Worm (Caenorhabditis elegans): ENCODE measurements around the gene C01G12.13.

DNA sequence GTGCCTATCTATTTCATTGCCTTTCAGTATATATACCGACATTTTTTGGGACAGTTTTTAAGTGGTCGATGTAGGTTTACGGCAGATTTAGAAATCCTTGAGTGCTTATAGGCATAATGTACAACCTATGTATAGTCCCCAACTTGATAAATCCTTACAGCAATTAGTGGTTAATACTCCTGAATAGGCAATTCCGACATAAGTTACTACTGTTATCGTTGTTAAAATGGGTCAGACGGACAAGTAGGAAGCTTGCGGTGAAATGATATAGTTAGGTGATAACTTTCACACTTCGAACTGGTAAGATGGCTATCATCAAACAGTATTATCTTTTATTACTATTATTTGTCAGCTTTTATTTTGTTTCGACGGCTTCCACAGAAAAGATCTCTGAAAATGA is 46.2 kb downstream of the C01G12.13 start, which contains the start of gene mltn-10:
- no peak for TF ChIP-seq fkh-10 (GFP tag; optimal IDR thresholded peaks at IDR 0.05)
- no peak for TF ChIP-seq nfya-1 (tag; optimal IDR thresholded peaks at IDR 0.05)
- TF ChIP-seq ceh-31 (tag; optimal IDR thresholded peaks at IDR 0.05): no peak
- TF ChIP-seq ama-1 (optimal IDR thresholded peaks at IDR 0.05): no peak
- no peak for TF ChIP-seq pros-1 (tag; optimal IDR thresholded peaks at IDR 0.05)
- TF ChIP-seq unc-55 (GFP tag; optimal IDR thresholded peaks at IDR 0.05): no peak
- TF ChIP-seq F13H6.1 (tag; optimal IDR thresholded peaks at IDR 0.05): no peak
- TF ChIP-seq ceh-6 (GFP tag; optimal IDR thresholded peaks at IDR 0.05): no peak
- TF ChIP-seq pha-4 (tag; optimal IDR thresholded peaks at IDR 0.05): no peak

Measured in whole organism, late embryonic.